Worm (Caenorhabditis elegans) whole organism, L1 larva: ENCODE measurements around the gene T27E4.1.
A peak's percentile ranks its signal among the peaks of the same experiment; 100 is the strongest.

Source experiments
- C34B4.2 ChIP-seq: sonication (generic microtip); optimal IDR thresholded peaks from 2 replicates; lab custom pipeline; 2017; ENCODE audit warnings: mild to moderate bottlenecking, missing genetic modification characterization, missing compliant biosample characterization
- F16B12.6 ChIP-seq: fragments of 150-350 bp; optimal IDR thresholded peaks from 2 replicates; lab custom pipeline; 2014; ENCODE audit warnings: missing biosample characterization, missing genetic modification characterization
- Y116A8C.19 ChIP-seq: sonication (generic microtip); optimal IDR thresholded peaks from 2 replicates; lab custom pipeline; 2016; ENCODE audit warnings: missing compliant biosample characterization, missing genetic modification characterization, borderline replicate concordance
- aha-1 ChIP-seq: fragments of 150-350 bp; optimal IDR thresholded peaks from 2 replicates; lab custom pipeline; 2014; ENCODE audit warnings: missing biosample characterization, missing genetic modification characterization
- alr-1 ChIP-seq: fragments of 200-800 bp; sonication (Bioruptor generic); optimal IDR thresholded peaks from 2 replicates; lab custom pipeline; 2018; ENCODE audit warnings: borderline replicate concordance, mild to moderate bottlenecking, missing genetic modification characterization, missing compliant biosample characterization
- blmp-1 ChIP-seq: fragments of 150-350 bp; optimal IDR thresholded peaks from 2 replicates; lab custom pipeline; 2014; ENCODE audit warnings: missing biosample characterization, missing genetic modification characterization
- ceh-8 ChIP-seq: fragments of 200-800 bp; sonication (Bioruptor generic); optimal IDR thresholded peaks from 2 replicates; lab custom pipeline; 2018; ENCODE audit warnings: mild to moderate bottlenecking, missing genetic modification characterization, moderate library complexity, missing compliant biosample characterization
- ceh-90 ChIP-seq: sonication (generic microtip); optimal IDR thresholded peaks from 2 replicates; lab custom pipeline; 2016; ENCODE audit warnings: missing genetic modification characterization, missing compliant biosample characterization
- efl-1 ChIP-seq, 4 experiments: fragments of 150-350 bp; optimal IDR thresholded peaks in 3 of 4; peaks in 1 of 4; 1 replicate in 1 of 4; 2 replicates in 3 of 4; lab custom pipeline; 2014; ENCODE audit warnings: missing biosample characterization in 2 of 4, missing genetic modification characterization in 2 of 4, missing genetic modification reagents in 2 of 4
- efl-3 ChIP-seq: fragments of 200-800 bp; sonication (Bioruptor generic); optimal IDR thresholded peaks from 2 replicates; lab custom pipeline; 2018; ENCODE audit warnings: mild to moderate bottlenecking, missing genetic modification characterization, missing compliant biosample characterization
- egl-27 ChIP-seq, 2 experiments: fragments of 150-350 bp in 1 of 2; sonication (generic microtip); optimal IDR thresholded peaks; 3 replicates each; lab custom pipeline; 2017 to 2018; ENCODE audit warnings: missing biosample characterization in 2 of 2, missing genetic modification characterization in 2 of 2, missing genetic modification reagents in 2 of 2
- fkh-10 ChIP-seq: sonication (generic microtip); optimal IDR thresholded peaks from 2 replicates; lab custom pipeline; 2017; ENCODE audit warnings: missing biosample characterization, missing genetic modification reagents, missing genetic modification characterization
- fkh-4 ChIP-seq: sonication (generic microtip); optimal IDR thresholded peaks from 2 replicates; lab custom pipeline; 2016; ENCODE audit warnings: missing compliant biosample characterization, missing genetic modification characterization, borderline replicate concordance
- fos-1 ChIP-seq: fragments of 150-350 bp; optimal IDR thresholded peaks from 2 replicates; lab custom pipeline; 2014; ENCODE audit warnings: missing biosample characterization, missing genetic modification characterization
- hlh-4 ChIP-seq: sonication (generic microtip); optimal IDR thresholded peaks from 2 replicates; lab custom pipeline; 2016; ENCODE audit warnings: mild to moderate bottlenecking, missing genetic modification characterization, missing compliant biosample characterization
- irx-1 ChIP-seq: sonication (generic microtip); optimal IDR thresholded peaks from 2 replicates; lab custom pipeline; 2016; ENCODE audit warnings: missing genetic modification characterization, missing compliant biosample characterization
- lin-14 ChIP-seq: fragments of 200-800 bp; sonication (Bioruptor generic); optimal IDR thresholded peaks from 2 replicates; lab custom pipeline; 2018; ENCODE audit warnings: mild to moderate bottlenecking, missing genetic modification characterization, moderate library complexity, missing compliant biosample characterization
- lin-15B ChIP-seq: fragments of 150-350 bp; sonication (generic microtip); optimal IDR thresholded peaks from 3 replicates; lab custom pipeline; 2014; ENCODE audit warnings: missing biosample characterization, missing genetic modification characterization
- lin-35 ChIP-seq, 2 experiments: fragments of 150-350 bp; optimal IDR thresholded peaks; 2 replicates each; lab custom pipeline; 2014; ENCODE audit warnings: missing biosample characterization in 2 of 2, missing genetic modification characterization in 2 of 2, missing genetic modification reagents in 2 of 2
- lin-39 ChIP-seq: fragments of 150-350 bp; optimal IDR thresholded peaks from 2 replicates; lab custom pipeline; 2014; ENCODE audit warnings: missing biosample characterization, missing genetic modification reagents, missing genetic modification characterization
- lsy-2 ChIP-seq, 2 experiments: fragments of 150-350 bp; optimal IDR thresholded peaks; 2 replicates each; lab custom pipeline; 2014; ENCODE audit warnings: missing biosample characterization in 2 of 2, missing genetic modification characterization in 2 of 2
- mab-9 ChIP-seq: fragments of 200-800 bp; sonication (Bioruptor generic); IDR thresholded peaks from 2 replicates; pipeline ENCODE4 v1.3.6; 2022; ENCODE audit warnings: missing genetic modification reagents, missing genetic modification characterization, missing compliant biosample characterization
- mdl-1 ChIP-seq, 2 experiments: fragments of 150-350 bp; optimal IDR thresholded peaks; 2 replicates each; lab custom pipeline; 2014 to 2017; ENCODE audit warnings: missing biosample characterization in 2 of 2, missing genetic modification characterization in 2 of 2, inconsistent platforms in 1 of 2
- mef-2 ChIP-seq: fragments of 150-350 bp; optimal IDR thresholded peaks from 2 replicates; lab custom pipeline; 2014; ENCODE audit warnings: missing biosample characterization, missing genetic modification characterization
- mep-1 ChIP-seq: fragments of 150-350 bp; optimal IDR thresholded peaks from 2 replicates; lab custom pipeline; 2014; ENCODE audit warnings: missing biosample characterization, missing genetic modification characterization
- nhr-11 ChIP-seq: fragments of 150-350 bp; optimal IDR thresholded peaks from 2 replicates; lab custom pipeline; 2014; ENCODE audit warnings: missing biosample characterization, missing genetic modification characterization
- nhr-12 ChIP-seq: sonication (generic microtip); optimal IDR thresholded peaks from 2 replicates; lab custom pipeline; 2017; ENCODE audit warnings: missing biosample characterization, missing genetic modification characterization
- nhr-19 ChIP-seq: fragments of 200-800 bp; sonication (Bioruptor generic); conservative IDR thresholded peaks from 2 replicates; pipeline ENCODE4 v1.3.6; 2022; ENCODE audit warnings: missing genetic modification characterization, missing compliant biosample characterization
- nhr-237 ChIP-seq: fragments of 150-350 bp; optimal IDR thresholded peaks from 2 replicates; lab custom pipeline; 2014; ENCODE audit warnings: missing biosample characterization, missing genetic modification characterization
- nhr-47 ChIP-seq: sonication (generic microtip); optimal IDR thresholded peaks from 2 replicates; lab custom pipeline; 2016; ENCODE audit warnings: mild to moderate bottlenecking, missing genetic modification characterization, moderate library complexity, missing compliant biosample characterization
- nhr-71 ChIP-seq: sonication (generic microtip); optimal IDR thresholded peaks from 2 replicates; lab custom pipeline; 2016; ENCODE audit warnings: mild to moderate bottlenecking, missing genetic modification characterization, moderate library complexity, missing compliant biosample characterization
- nhr-77 ChIP-seq: fragments of 150-350 bp; optimal IDR thresholded peaks from 2 replicates; lab custom pipeline; 2014; ENCODE audit warnings: missing biosample characterization, missing genetic modification characterization
- nhr-84 ChIP-seq: sonication (generic microtip); optimal IDR thresholded peaks from 2 replicates; lab custom pipeline; 2017; ENCODE audit warnings: missing biosample characterization, missing genetic modification characterization
- nhr-85 ChIP-seq: sonication (generic microtip); peaks from one replicate; lab custom pipeline; 2016; ENCODE audit warnings: missing genetic modification characterization, inconsistent platforms, missing compliant biosample characterization
- rnt-1 ChIP-seq: sonication (generic microtip); optimal IDR thresholded peaks from 2 replicates; lab custom pipeline; 2016; ENCODE audit warnings: mild to moderate bottlenecking, missing genetic modification characterization, moderate library complexity, missing compliant biosample characterization
- skn-1 ChIP-seq: fragments of 150-350 bp; optimal IDR thresholded peaks from 2 replicates; lab custom pipeline; 2014; ENCODE audit warnings: missing biosample characterization, missing genetic modification characterization
- snpc-4 ChIP-seq: fragments of 150-350 bp; optimal IDR thresholded peaks from 2 replicates; lab custom pipeline; 2014; ENCODE audit warnings: missing biosample characterization, missing genetic modification characterization
- sox-4 ChIP-seq: sonication (generic microtip); optimal IDR thresholded peaks from 2 replicates; lab custom pipeline; 2016; ENCODE audit warnings: missing genetic modification characterization, missing compliant biosample characterization
- sup-37 ChIP-seq: fragments of 200-800 bp; sonication (Bioruptor generic); optimal IDR thresholded peaks from 2 replicates; lab custom pipeline; 2018; ENCODE audit warnings: mild to moderate bottlenecking, missing genetic modification characterization, missing compliant biosample characterization
- swsn-7 ChIP-seq: sonication (generic microtip); optimal IDR thresholded peaks from 2 replicates; lab custom pipeline; 2016; ENCODE audit warnings: missing genetic modification characterization, missing compliant biosample characterization
- tlp-1 ChIP-seq: fragments of 150-350 bp; optimal IDR thresholded peaks from 2 replicates; lab custom pipeline; 2014; ENCODE audit warnings: missing biosample characterization, missing genetic modification characterization
- unc-130 ChIP-seq: fragments of 150-350 bp; optimal IDR thresholded peaks from 2 replicates; lab custom pipeline; 2017; ENCODE audit warnings: missing biosample characterization, missing genetic modification characterization, inconsistent platforms
- unc-30 ChIP-seq: sonication (generic microtip); optimal IDR thresholded peaks from 2 replicates; lab custom pipeline; 2017; ENCODE audit warnings: missing biosample characterization, missing genetic modification characterization
- unc-62 ChIP-seq: fragments of 150-350 bp; optimal IDR thresholded peaks from 2 replicates; lab custom pipeline; 2014; ENCODE audit warnings: missing biosample characterization, missing genetic modification reagents, missing genetic modification characterization
- vab-15 ChIP-seq: sonication (generic microtip); optimal IDR thresholded peaks from 2 replicates; lab custom pipeline; 2017; ENCODE audit warnings: missing genotype, mild to moderate bottlenecking, missing genetic modification characterization, missing compliant biosample characterization
- zag-1 ChIP-seq: fragments of 150-350 bp; optimal IDR thresholded peaks from 2 replicates; lab custom pipeline; 2014; ENCODE audit warnings: missing biosample characterization, missing genetic modification characterization
- ztf-4 ChIP-seq: fragments of 150-350 bp; optimal IDR thresholded peaks from 2 replicates; lab custom pipeline; 2014; ENCODE audit warnings: missing biosample characterization, missing genetic modification characterization

T27E4.1 gene

ce11 chrV:9094060-9094628 lies 2.0 kb downstream of the T27E4.1 start (continued):
- TF ChIP-seq mdl-1 (tag; optimal IDR thresholded peaks at IDR 0.05; lab: Kevin White, UChicago) (peak in 1 of 2 experiments; percentile 95), sox-4 (tag; lab: Kevin White, UChicago) (no peak), mef-2 (peak; percentile 11), nhr-71 (tag; lab: Kevin White, UChicago) (peak; percentile 93), nhr-77 (tag; lab: Kevin White, UChicago) (no peak), snpc-4 (tag; lab: Kevin White, UChicago) (no peak), zag-1 (no peak), nhr-11 (tag; lab: Kevin White, UChicago) (no peak), F16B12.6 (tag; lab: Kevin White, UChicago) (no peak), Y116A8C.19 (no peak), lin-14 (GFP tag; lab: Kevin White, UChicago) (peak; percentile 89), lin-15B (tag; lab: Kevin White, UChicago) (no peak), tlp-1 (tag; lab: Kevin White, UChicago) (no peak), fkh-4 (tag; lab: Kevin White, UChicago) (no peak), rnt-1 (tag; lab: Kevin White, UChicago) (peak; percentile 68), sup-37 (GFP tag; lab: Kevin White, UChicago) (peak; percentile 33), mep-1 (tag; lab: Kevin White, UChicago) (peak; percentile 51), swsn-7 (tag; lab: Kevin White, UChicago) (peak; percentile 62), vab-15 (tag; lab: Kevin White, UChicago) (no peak), nhr-47 (tag; lab: Kevin White, UChicago) (peak; percentile 67), ztf-4 (tag; lab: Kevin White, UChicago) (no peak), aha-1 (tag; lab: Kevin White, UChicago) (no peak), unc-62 (GFP tag; lab: Kevin White, UChicago) (no peak), ceh-90 (tag; lab: Kevin White, UChicago) (no peak), ceh-8 (GFP tag; lab: Kevin White, UChicago) (no peak), nhr-85 (tag; lab: Kevin White, UChicago) (peak; percentile 95), C34B4.2 (no peak), lsy-2 (tag; optimal IDR thresholded peaks at IDR 0.05; lab: Kevin White, UChicago) (peak; percentile 59 to 64), lin-35 (GFP tag; optimal IDR thresholded peaks at IDR 0.05; lab: Kevin White, UChicago) (peak; percentile 52 to 83), lin-39 (tag; lab: Kevin White, UChicago) (peak; percentile 35), egl-27 (tag; optimal IDR thresholded peaks at IDR 0.05; lab: Kevin White, UChicago) (no peak), mab-9 (GFP tag; lab: Robert Waterston, UW) (no peak), alr-1 (tag; lab: Kevin White, UChicago) (no peak), fos-1 (tag; lab: Kevin White, UChicago) (no peak), efl-1 (optimal IDR thresholded peaks at IDR 0.05; lab: Kevin White, UChicago) (peak in 1 of 2 experiments; percentile 18), efl-1 (GFP tag; optimal IDR thresholded peaks at IDR 0.05 in 1 of 2; lab: Kevin White, UChicago) (peak in 1 of 2 experiments; percentile 93), skn-1 (tag; lab: Kevin White, UChicago) (peak; percentile 56), irx-1 (tag; lab: Kevin White, UChicago) (peak; percentile 75), blmp-1 (no peak)
- TF ChIP-seq, all 84 proteins: peak for 37

ce11 chrV:9094976-9095375 lies 2.8 kb downstream of the T27E4.1 start:
- TF ChIP-seq efl-3 (GFP tag; lab: Kevin White, UChicago) (no peak), nhr-237 (tag; lab: Kevin White, UChicago) (no peak), hlh-4 (tag; lab: Kevin White, UChicago) (no peak), nhr-84 (no peak), nhr-47 (tag; lab: Kevin White, UChicago) (no peak), lin-35 (GFP tag; optimal IDR thresholded peaks at IDR 0.05; lab: Kevin White, UChicago) (peak in 1 of 2 experiments; percentile 14), nhr-71 (tag; lab: Kevin White, UChicago) (no peak), skn-1 (tag; lab: Kevin White, UChicago) (peak; percentile 20), unc-130 (tag; lab: Kevin White, UChicago) (no peak), fkh-10 (GFP tag; lab: Kevin White, UChicago) (no peak), vab-15 (tag; lab: Kevin White, UChicago) (no peak), sup-37 (GFP tag; lab: Kevin White, UChicago) (no peak), nhr-19 (GFP tag; lab: Robert Waterston, UW) (peak; percentile 80), zag-1 (no peak), nhr-12 (no peak), unc-30 (tag; lab: Kevin White, UChicago) (no peak)
- TF ChIP-seq, all 84 proteins: peak for 3
